Fruit fly (Drosophila melanogaster) S2 (cell line): ENCODE results near the gene ds.

Experiments used
- CG8478 ChIP-seq: fragments of >200 bp; optimal IDR thresholded peaks from 2 replicates; lab custom pipeline; 2018
- CTCF ChIP-seq, 2 experiments: fragments of >200 bp; optimal IDR thresholded peaks; 2 replicates each; lab custom pipeline; 2018

- TF ChIP-seq CG8478 (lab: Kevin White, UChicago), result no peak
- TF ChIP-seq CTCF (optimal IDR thresholded peaks at IDR 0.05; lab: Kevin White, UChicago), result no peak
Observed at dm6 chr2L:701868-702327, 12.9 kb downstream of the ds start.
